Worm (Caenorhabditis elegans): ENCODE measurements around the gene srxa-8.

DNA sequence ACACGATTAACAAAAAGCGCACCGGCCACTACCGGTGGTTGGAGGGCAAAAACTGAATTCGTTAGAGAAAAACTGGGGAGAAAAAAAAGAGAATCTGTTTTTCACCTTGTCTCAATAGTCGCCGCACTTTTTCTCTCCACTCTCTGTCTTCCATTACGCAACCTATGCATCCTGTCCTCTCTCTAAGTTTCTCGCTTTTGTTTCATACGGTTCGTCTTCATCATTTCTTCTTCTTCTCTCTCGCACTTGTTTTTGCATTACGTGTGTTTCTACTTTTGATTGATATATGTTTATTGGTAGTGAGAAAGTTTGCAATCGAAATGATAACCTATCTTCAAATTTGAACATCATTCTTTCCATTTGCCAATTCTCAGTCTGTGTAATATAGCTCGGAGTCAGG, 11.9 kb upstream of the srxa-8 start:
- no peak for TF ChIP-seq ref-1 (GFP tag; conservative IDR thresholded peaks at IDR 0.05)
- TF ChIP-seq klf-2 (GFP tag; conservative IDR thresholded peaks at IDR 0.05) = no peak
- no peak for TF ChIP-seq flt-1 (GFP tag; IDR thresholded peaks at IDR 0.05)
- TF ChIP-seq med-1 (GFP tag; optimal IDR thresholded peaks at IDR 0.05; ENCODE audit: insufficient read depth) = no peak
